Worm (Caenorhabditis elegans): ENCODE results near the gene lin-66.

Gene lin-66

ce11 chrIV:13893103-13893502 lies 5.2 kb downstream of the lin-66 start:
- no peak for TF ChIP-seq unc-62 (GFP tag; optimal IDR thresholded peaks at IDR 0.05)

- no peak for TF ChIP-seq unc-62 (GFP tag; optimal IDR thresholded peaks at IDR 0.05)
Measured at ce11 chrIV:13902774-13903173, 14.9 kb downstream of the lin-66 start, which contains the start of gene Y37A1A.3. Y37A1A.3 (minus strand) TSS chrIV:13902874.

ce11 chrIV:13906369-13906768 lies 18.5 kb downstream of the lin-66 start:
- no peak for TF ChIP-seq unc-62 (GFP tag; optimal IDR thresholded peaks at IDR 0.05)

- TF ChIP-seq unc-62 (GFP tag; optimal IDR thresholded peaks at IDR 0.05), result no peak
Measured at ce11 chrIV:13910931-13911330, 23.1 kb downstream of the lin-66 start.

ce11 chrIV:13912929-13913328 lies 25.1 kb downstream of the lin-66 start, which contains the start of gene Y37A1A.2:
Y37A1A.2 (minus strand) TSS chrIV:13913029.
- no peak for TF ChIP-seq unc-62 (GFP tag; optimal IDR thresholded peaks at IDR 0.05)

ce11 chrIV:13919207-13919759 lies 31.4 kb downstream of the lin-66 start:
- no peak for TF ChIP-seq unc-62 (GFP tag; optimal IDR thresholded peaks at IDR 0.05)

ce11 chrIV:13927641-13928040 lies 39.8 kb downstream of the lin-66 start:
- TF ChIP-seq unc-62 (GFP tag; optimal IDR thresholded peaks at IDR 0.05), result no peak

- TF ChIP-seq unc-62 (GFP tag; optimal IDR thresholded peaks at IDR 0.05), result no peak
Measured at ce11 chrIV:13934086-13934485, 46.2 kb downstream of the lin-66 start, which contains the start of gene Y37A1A.4. Y37A1A.4 (plus strand) TSS chrIV:13934386.

ce11 chrIV:13940847-13941246 lies 53.0 kb downstream of the lin-66 start:
- no peak for TF ChIP-seq unc-62 (GFP tag; optimal IDR thresholded peaks at IDR 0.05)

- TF ChIP-seq unc-62 (GFP tag; optimal IDR thresholded peaks at IDR 0.05), result no peak
Measured at ce11 chrIV:13941640-13942039, 53.8 kb downstream of the lin-66 start.

Measured in whole organism, dauer.